Worm (Caenorhabditis elegans) whole organism, L2 larva: ENCODE data around the gene pdi-2.

Source experiments
- C34F6.9 ChIP-seq: fragments of 150-350 bp; optimal IDR thresholded peaks from 2 replicates; lab custom pipeline; 2014; ENCODE audit warnings: missing biosample characterization, missing genetic modification characterization
- F13H6.1 ChIP-seq: sonication (generic microtip); optimal IDR thresholded peaks from 2 replicates; lab custom pipeline; 2016; ENCODE audit warnings: missing genetic modification characterization, missing compliant biosample characterization
- R02D3.7 ChIP-seq: fragments of 150-350 bp; optimal IDR thresholded peaks from 2 replicates; lab custom pipeline; 2014; ENCODE audit warnings: missing biosample characterization, missing genetic modification characterization
- Y55F3AM.14 ChIP-seq: fragments of 200-800 bp; sonication (Bioruptor generic); optimal IDR thresholded peaks from 2 replicates; lab custom pipeline; 2018; ENCODE audit warnings: mild to moderate bottlenecking, missing genetic modification characterization, missing compliant biosample characterization
- ZK546.5 ChIP-seq: sonication (generic microtip); optimal IDR thresholded peaks from 2 replicates; lab custom pipeline; 2017; ENCODE audit warnings: missing biosample characterization, missing genetic modification characterization
- alr-1 ChIP-seq: fragments of 150-350 bp; optimal IDR thresholded peaks from 2 replicates; lab custom pipeline; 2014; ENCODE audit warnings: missing biosample characterization, missing genetic modification characterization
- aly-2 ChIP-seq: fragments of 150-350 bp; optimal IDR thresholded peaks from 2 replicates; lab custom pipeline; 2014; ENCODE audit warnings: missing biosample characterization, missing genetic modification characterization
- ama-1 ChIP-seq: fragments of 150-350 bp; optimal IDR thresholded peaks from 2 replicates; lab custom pipeline; 2018; ENCODE audit warnings: inconsistent platforms
- blmp-1 ChIP-seq: sonication (generic microtip); optimal IDR thresholded peaks from 2 replicates; lab custom pipeline; 2017; ENCODE audit warnings: missing genetic modification characterization, mild to moderate bottlenecking, missing compliant biosample characterization, antibody characterized with exemption, moderate library complexity; ENCODE audit not compliant: insufficient read depth
- ceh-16 ChIP-seq: fragments of 150-350 bp; optimal IDR thresholded peaks from 2 replicates; lab custom pipeline; 2014; ENCODE audit warnings: missing biosample characterization, missing genetic modification characterization
- ceh-82 ChIP-seq: fragments of 150-350 bp; optimal IDR thresholded peaks from 2 replicates; lab custom pipeline; 2014; ENCODE audit warnings: missing biosample characterization, missing genetic modification characterization
- crh-2 ChIP-seq: sonication (generic microtip); optimal IDR thresholded peaks from 2 replicates; lab custom pipeline; 2017; ENCODE audit warnings: missing biosample characterization, missing genetic modification characterization
- dmd-4 ChIP-seq: sonication (generic microtip); optimal IDR thresholded peaks from 2 replicates; lab custom pipeline; 2017; ENCODE audit warnings: missing biosample characterization, missing genetic modification characterization
- egl-27 ChIP-seq: sonication (generic microtip); optimal IDR thresholded peaks from 3 replicates; lab custom pipeline; 2017; ENCODE audit warnings: missing biosample characterization, missing genetic modification reagents, missing genetic modification characterization
- elt-1 ChIP-seq: fragments of 150-350 bp; optimal IDR thresholded peaks from 2 replicates; lab custom pipeline; 2014; ENCODE audit warnings: missing biosample characterization, missing genetic modification characterization
- elt-3 ChIP-seq: sonication (generic microtip); optimal IDR thresholded peaks from 2 replicates; lab custom pipeline; 2017; ENCODE audit warnings: missing biosample characterization, missing genetic modification characterization
- fos-1 ChIP-seq: fragments of 150-350 bp; optimal IDR thresholded peaks from 2 replicates; lab custom pipeline; 2014; ENCODE audit warnings: missing biosample characterization, missing genetic modification characterization
- gmeb-1 ChIP-seq: fragments of 150-350 bp; optimal IDR thresholded peaks from 2 replicates; lab custom pipeline; 2014; ENCODE audit warnings: missing biosample characterization, missing genetic modification characterization
- lin-11 ChIP-seq: fragments of 150-350 bp; sonication (generic microtip); optimal IDR thresholded peaks from 2 replicates; lab custom pipeline; 2014; ENCODE audit warnings: missing biosample characterization, missing genetic modification characterization, inconsistent platforms, mixed read lengths
- lin-13 ChIP-seq: fragments of 150-350 bp; optimal IDR thresholded peaks from 2 replicates; lab custom pipeline; 2014; ENCODE audit warnings: missing biosample characterization, missing genetic modification reagents, missing genetic modification characterization
- lin-39 ChIP-seq: fragments of 150-350 bp; optimal IDR thresholded peaks from 2 replicates; lab custom pipeline; 2014; ENCODE audit warnings: missing biosample characterization, missing genetic modification reagents, missing genetic modification characterization
- lsy-2 ChIP-seq, 2 experiments: fragments of 150-350 bp in 1 of 2; sonication (generic microtip) in 1 of 2; optimal IDR thresholded peaks; 2 replicates each; lab custom pipeline; 2014 to 2017; ENCODE audit warnings: missing biosample characterization in 2 of 2, missing genetic modification characterization in 2 of 2
- mbf-1 ChIP-seq: sonication (generic microtip); optimal IDR thresholded peaks from 2 replicates; lab custom pipeline; 2017; ENCODE audit warnings: missing biosample characterization, missing genetic modification characterization
- mdl-1 ChIP-seq, 2 experiments: fragments of 150-350 bp in 1 of 2; sonication (generic microtip) in 1 of 2; optimal IDR thresholded peaks; 2 replicates each; lab custom pipeline; 2017; ENCODE audit warnings: missing biosample characterization in 2 of 2, missing genetic modification characterization in 2 of 2
- nhr-10 ChIP-seq: sonication (generic microtip); optimal IDR thresholded peaks from 2 replicates; lab custom pipeline; 2017; ENCODE audit warnings: missing biosample characterization, missing genetic modification characterization
- nhr-11 ChIP-seq: fragments of 150-350 bp; optimal IDR thresholded peaks from 2 replicates; lab custom pipeline; 2014; ENCODE audit warnings: missing biosample characterization, missing genetic modification characterization
- nhr-12 ChIP-seq: fragments of 150-350 bp; optimal IDR thresholded peaks from 2 replicates; lab custom pipeline; 2014; ENCODE audit warnings: missing biosample characterization, missing genetic modification characterization
- nhr-129 ChIP-seq: fragments of 150-350 bp; optimal IDR thresholded peaks from 2 replicates; lab custom pipeline; 2014; ENCODE audit warnings: missing biosample characterization, missing genetic modification characterization
- nhr-21 ChIP-seq: fragments of 150-350 bp; optimal IDR thresholded peaks from 2 replicates; lab custom pipeline; 2014; ENCODE audit warnings: missing biosample characterization, missing genetic modification characterization
- nhr-23 ChIP-seq: fragments of 150-350 bp; optimal IDR thresholded peaks from 2 replicates; lab custom pipeline; 2014; ENCODE audit warnings: missing biosample characterization, missing genetic modification reagents, missing genetic modification characterization
- nhr-237 ChIP-seq: fragments of 150-350 bp; optimal IDR thresholded peaks from 2 replicates; lab custom pipeline; 2014; ENCODE audit warnings: missing biosample characterization, missing genetic modification characterization
- nhr-25 ChIP-seq: fragments of 150-350 bp; sonication (generic microtip); optimal IDR thresholded peaks from 3 replicates; lab custom pipeline; 2014; ENCODE audit warnings: missing biosample characterization, missing genetic modification characterization
- nhr-6 ChIP-seq: fragments of 150-350 bp; optimal IDR thresholded peaks from 2 replicates; lab custom pipeline; 2014; ENCODE audit warnings: missing biosample characterization, missing genetic modification characterization
- nhr-77 ChIP-seq: fragments of 150-350 bp; optimal IDR thresholded peaks from 2 replicates; lab custom pipeline; 2014; ENCODE audit warnings: missing biosample characterization, missing genetic modification characterization
- peb-1 ChIP-seq: fragments of 150-350 bp; optimal IDR thresholded peaks from 2 replicates; lab custom pipeline; 2014; ENCODE audit warnings: missing biosample characterization, missing genetic modification characterization
- sem-4 ChIP-seq: fragments of 150-350 bp; optimal IDR thresholded peaks from 2 replicates; lab custom pipeline; 2014; ENCODE audit warnings: missing biosample characterization, missing genetic modification reagents, missing genetic modification characterization
- skn-1 ChIP-seq: sonication (generic microtip); optimal IDR thresholded peaks from 2 replicates; lab custom pipeline; 2017; ENCODE audit warnings: missing biosample characterization, missing genetic modification characterization
- sma-3 ChIP-seq: sonication (generic microtip); optimal IDR thresholded peaks from 2 replicates; lab custom pipeline; 2016; ENCODE audit warnings: missing genetic modification reagents, missing genetic modification characterization, missing compliant biosample characterization
- sma-9 ChIP-seq, 2 experiments: fragments of 150-350 bp in 1 of 2; sonication (generic microtip) in 1 of 2; optimal IDR thresholded peaks; 2 replicates each; lab custom pipeline; 2014 to 2016; ENCODE audit warnings: missing genetic modification characterization in 2 of 2, mild to moderate bottlenecking in 1 of 2, missing biosample characterization in 1 of 2, missing compliant biosample characterization in 1 of 2, missing genetic modification reagents in 1 of 2, moderate library complexity in 1 of 2
- snpc-4 ChIP-seq: fragments of 150-350 bp; optimal IDR thresholded peaks from 2 replicates; lab custom pipeline; 2014; ENCODE audit warnings: missing biosample characterization, missing genetic modification characterization
- unc-39 ChIP-seq: fragments of 150-350 bp; optimal IDR thresholded peaks from 2 replicates; lab custom pipeline; 2014; ENCODE audit warnings: missing biosample characterization, missing genetic modification characterization
- unc-55 ChIP-seq: fragments of 150-350 bp; sonication (generic microtip); optimal IDR thresholded peaks from 3 replicates; lab custom pipeline; 2014; ENCODE audit warnings: missing biosample characterization, missing genetic modification reagents, missing genetic modification characterization
- unc-62 ChIP-seq: fragments of 150-350 bp; optimal IDR thresholded peaks from 2 replicates; lab custom pipeline; 2014; ENCODE audit warnings: missing biosample characterization, missing genetic modification reagents, missing genetic modification characterization
- zag-1 ChIP-seq: fragments of 150-350 bp; optimal IDR thresholded peaks from 2 replicates; lab custom pipeline; 2014; ENCODE audit warnings: missing biosample characterization, missing genetic modification characterization
- ztf-1 ChIP-seq: fragments of 200-800 bp; sonication (Bioruptor generic); conservative IDR thresholded peaks from 2 replicates; pipeline ENCODE4 v1.3.6; 2022; ENCODE audit warnings: missing genetic modification characterization, missing compliant biosample characterization
- ztf-11 ChIP-seq: sonication (generic microtip); optimal IDR thresholded peaks from 2 replicates; lab custom pipeline; 2017; ENCODE audit warnings: missing biosample characterization, missing genetic modification characterization
- ztf-4 ChIP-seq: fragments of 150-350 bp; optimal IDR thresholded peaks from 2 replicates; lab custom pipeline; 2014; ENCODE audit warnings: missing biosample characterization, missing genetic modification characterization

The pdi-2 gene

ce11 chrX:4528905-4529304, 5.0 kb downstream of the pdi-2 start:
- TF ChIP-seq lin-39 (tag; lab: Kevin White, UChicago) (no peak), nhr-21 (tag; lab: Kevin White, UChicago) (peak; percentile 90), zag-1 (tag; lab: Kevin White, UChicago) (no peak), nhr-11 (tag; lab: Kevin White, UChicago) (no peak), nhr-25 (tag; lab: Kevin White, UChicago) (peak; percentile 92), skn-1 (tag; lab: Kevin White, UChicago) (no peak), crh-2 (tag; lab: Kevin White, UChicago) (peak; percentile 56), mbf-1 (no peak), sem-4 (tag; lab: Kevin White, UChicago) (no peak), ceh-16 (peak; percentile 21), nhr-237 (tag; lab: Kevin White, UChicago) (no peak), fos-1 (tag; lab: Kevin White, UChicago) (peak; percentile 39), aly-2 (no peak), alr-1 (no peak), dmd-4 (tag; lab: Kevin White, UChicago) (no peak), nhr-129 (peak; percentile 73), ZK546.5 (tag; lab: Kevin White, UChicago) (no peak), sma-3 (GFP tag; lab: Kevin White, UChicago) (peak; percentile 89), Y55F3AM.14 (GFP tag; lab: Kevin White, UChicago) (no peak), nhr-23 (tag; lab: Kevin White, UChicago) (no peak), egl-27 (tag; lab: Kevin White, UChicago) (no peak), unc-62 (no peak), sma-9 (GFP tag; optimal IDR thresholded peaks at IDR 0.05; lab: Kevin White, UChicago) (peak; percentile 97), sma-9 (tag; optimal IDR thresholded peaks at IDR 0.05; lab: Kevin White, UChicago) (no peak), lin-11 (tag; lab: Kevin White, UChicago) (no peak), C34F6.9 (tag; lab: Kevin White, UChicago) (peak; percentile 2), unc-55 (no peak), ztf-1 (GFP tag; lab: Robert Waterston, UW) (no peak), nhr-12 (tag; lab: Kevin White, UChicago) (no peak), unc-39 (no peak), ztf-11 (tag; lab: Kevin White, UChicago) (no peak), nhr-77 (tag; lab: Kevin White, UChicago) (no peak), lin-13 (no peak), nhr-10 (tag; lab: Kevin White, UChicago) (no peak), ama-1 (no peak), mdl-1 (tag; optimal IDR thresholded peaks at IDR 0.05; lab: Kevin White, UChicago) (peak; percentile 22 to 66), R02D3.7 (no peak), peb-1 (no peak), ztf-4 (no peak), blmp-1 (peak; percentile 78), F13H6.1 (tag; lab: Kevin White, UChicago) (peak; percentile 33), elt-1 (peak; percentile 29), gmeb-1 (peak; percentile 63), lsy-2 (tag; optimal IDR thresholded peaks at IDR 0.05; lab: Kevin White, UChicago) (peak in 1 of 2 experiments; percentile 43), snpc-4 (no peak)

DNA sequence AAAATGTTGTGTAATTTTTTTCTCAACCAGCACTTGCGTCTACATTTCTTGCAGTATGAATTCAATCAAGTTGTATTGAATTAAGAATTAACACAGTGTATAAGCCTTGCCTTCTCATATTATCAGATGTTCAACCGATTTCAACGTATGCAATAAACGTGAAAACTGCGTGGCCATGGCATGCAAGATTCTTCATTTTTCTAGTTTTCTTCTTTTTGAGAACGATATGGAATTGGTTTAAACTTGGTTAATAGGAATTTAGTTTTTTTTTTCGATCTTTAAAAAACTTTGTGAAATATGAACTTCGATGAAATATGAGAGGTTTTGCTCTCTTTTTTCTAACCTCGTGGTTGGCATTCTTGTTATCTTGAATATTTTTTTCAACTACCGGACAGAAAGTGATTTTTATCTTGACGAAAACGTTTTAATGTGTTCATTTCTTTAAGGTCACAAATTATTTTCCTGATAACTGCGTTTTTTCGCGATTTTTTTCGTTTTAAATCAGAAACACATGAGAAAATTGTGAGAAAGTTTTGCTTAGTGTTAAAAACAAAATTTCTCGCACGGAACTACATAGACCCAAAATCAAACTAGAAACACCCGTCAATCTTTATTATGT, 6.6 kb downstream of the pdi-2 start:
- TF ChIP-seq ama-1, result no peak
- peak; percentile 26 for TF ChIP-seq fos-1 (tag; lab: Kevin White, UChicago)
- TF ChIP-seq ztf-11 (tag; lab: Kevin White, UChicago), result no peak
- TF ChIP-seq peb-1, result no peak
- no peak for TF ChIP-seq sem-4 (tag; lab: Kevin White, UChicago)
- no peak for TF ChIP-seq ztf-4
- no peak for TF ChIP-seq nhr-11 (tag; lab: Kevin White, UChicago)
- no peak for TF ChIP-seq dmd-4 (tag; lab: Kevin White, UChicago)
- TF ChIP-seq nhr-129, result no peak
- no peak for TF ChIP-seq F13H6.1 (tag; lab: Kevin White, UChicago)
- TF ChIP-seq egl-27 (tag; lab: Kevin White, UChicago), result no peak
- TF ChIP-seq nhr-23 (tag; lab: Kevin White, UChicago), result no peak
- TF ChIP-seq blmp-1, result no peak
- no peak for TF ChIP-seq unc-55
- TF ChIP-seq nhr-237 (tag; lab: Kevin White, UChicago), result no peak
- TF ChIP-seq ZK546.5 (tag; lab: Kevin White, UChicago), result no peak
- TF ChIP-seq sma-3 (GFP tag; lab: Kevin White, UChicago), result no peak
- TF ChIP-seq elt-3, result no peak
- TF ChIP-seq mbf-1, result no peak
- TF ChIP-seq unc-62, result no peak
- no peak for TF ChIP-seq lin-39 (tag; lab: Kevin White, UChicago)
- TF ChIP-seq sma-9 (GFP tag; optimal IDR thresholded peaks at IDR 0.05; lab: Kevin White, UChicago), result peak; percentile 31
- no peak for TF ChIP-seq sma-9 (tag; optimal IDR thresholded peaks at IDR 0.05; lab: Kevin White, UChicago)
- peak; percentile 31 for TF ChIP-seq crh-2 (tag; lab: Kevin White, UChicago)
- no peak for TF ChIP-seq mdl-1 (tag; optimal IDR thresholded peaks at IDR 0.05; lab: Kevin White, UChicago)
- TF ChIP-seq skn-1 (tag; lab: Kevin White, UChicago), result no peak
- TF ChIP-seq ceh-82 (tag; lab: Kevin White, UChicago), result no peak
- TF ChIP-seq nhr-6 (tag; lab: Kevin White, UChicago), result no peak
- TF ChIP-seq lsy-2 (tag; optimal IDR thresholded peaks at IDR 0.05; lab: Kevin White, UChicago), result peak in 1 of 2 experiments; percentile 11
- no peak for TF ChIP-seq nhr-12 (tag; lab: Kevin White, UChicago)
